Worm (Caenorhabditis elegans) whole organism, early embryonic: ENCODE data around the gene W03G11.4.

Source experiments
- F13C5.2 ChIP-seq: sonication (generic microtip); optimal IDR thresholded peaks from 2 replicates; lab custom pipeline; 2017; ENCODE audit warnings: mild to moderate bottlenecking, missing genetic modification characterization, inconsistent platforms, missing compliant biosample characterization
- aly-1 ChIP-seq: sonication (generic microtip); optimal IDR thresholded peaks from 2 replicates; lab custom pipeline; 2016; ENCODE audit warnings: missing genetic modification characterization, missing compliant biosample characterization
- ama-1 ChIP-seq: fragments of 150-350 bp; optimal IDR thresholded peaks from 2 replicates; lab custom pipeline; 2014
- ceh-13 ChIP-seq: fragments of 200-800 bp; sonication (Bioruptor generic); optimal IDR thresholded peaks from 2 replicates; lab custom pipeline; 2018; ENCODE audit warnings: mild to moderate bottlenecking, missing genetic modification characterization, missing compliant biosample characterization
- flt-1 ChIP-seq: fragments of 200-800 bp; sonication (Bioruptor generic); IDR thresholded peaks from 2 replicates; pipeline ENCODE4 v1.3.6; 2022; ENCODE audit warnings: missing genetic modification characterization, missing compliant biosample characterization
- hmbx-1 ChIP-seq: sonication (generic microtip); optimal IDR thresholded peaks from 2 replicates; lab custom pipeline; 2016; ENCODE audit warnings: mild to moderate bottlenecking, missing genetic modification characterization, missing compliant biosample characterization
- hnd-1 ChIP-seq: sonication (generic microtip); optimal IDR thresholded peaks from 2 replicates; lab custom pipeline; 2016; ENCODE audit warnings: missing genetic modification characterization, missing compliant biosample characterization
- tbx-11 ChIP-seq: fragments of 200-800 bp; sonication (Bioruptor generic); IDR thresholded peaks from 2 replicates; pipeline ENCODE4 v1.3.6; 2022; ENCODE audit warnings: missing genetic modification characterization, missing compliant biosample characterization
- tbx-37 ChIP-seq: fragments of 200-800 bp; sonication (Bioruptor generic); conservative IDR thresholded peaks from 2 replicates; pipeline ENCODE4 v1.3.6; 2022; ENCODE audit warnings: missing genetic modification reagents, missing genetic modification characterization, missing compliant biosample characterization
- tra-4 ChIP-seq: sonication (generic microtip); optimal IDR thresholded peaks from 2 replicates; lab custom pipeline; 2017; ENCODE audit warnings: missing genetic modification characterization, missing compliant biosample characterization

DNA sequence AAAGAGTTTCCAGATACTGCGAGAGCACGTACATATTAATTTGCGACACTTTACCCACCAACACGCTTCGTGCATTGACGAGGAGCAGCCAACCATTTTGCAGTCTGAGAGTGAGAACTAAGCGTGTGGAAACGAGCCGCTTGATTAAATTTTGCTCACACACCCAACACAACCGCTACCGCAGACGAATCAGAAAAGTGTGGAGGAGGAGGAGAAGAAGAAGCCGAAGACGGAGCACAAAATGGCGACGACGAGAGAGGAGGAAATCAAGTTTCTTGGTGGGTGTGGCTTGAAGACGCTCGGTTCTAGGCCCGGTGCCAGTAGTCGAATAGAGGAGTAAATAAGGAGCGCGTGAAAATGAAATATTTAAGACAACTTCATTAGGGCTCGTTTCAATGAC lies 10.1 kb downstream of the W03G11.4 start:
- TF ChIP-seq ama-1 (lab: Kevin White, UChicago), result no peak
- no peak for TF ChIP-seq tra-4 (tag; lab: Kevin White, UChicago)
- TF ChIP-seq hmbx-1 (tag; lab: Kevin White, UChicago), result no peak
- no peak for TF ChIP-seq F13C5.2
- TF ChIP-seq tbx-11 (GFP tag; lab: Robert Waterston, UW), result no peak
- no peak for TF ChIP-seq tbx-37 (GFP tag; lab: Robert Waterston, UW)
- TF ChIP-seq ceh-13 (GFP tag; lab: Kevin White, UChicago), result no peak
- no peak for TF ChIP-seq flt-1 (GFP tag; lab: Robert Waterston, UW)
- TF ChIP-seq aly-1 (tag; lab: Kevin White, UChicago), result no peak
- TF ChIP-seq hnd-1 (tag; lab: Kevin White, UChicago), result no peak
